Worm (Caenorhabditis elegans): Measurements from ENCODE around the gene H06A10.1.

Gene H06A10.1

ce11 chrX:13511796-13512195 lies 4.5 kb downstream of the H06A10.1 start (continued):
- TF ChIP-seq hmg-11 (tag; optimal IDR thresholded peaks at IDR 0.05) (peak; percentile 81), mml-1 (tag; optimal IDR thresholded peaks at IDR 0.05) (no peak), skn-1 (tag; optimal IDR thresholded peaks at IDR 0.05) (no peak)

- TF ChIP-seq nfya-1 (tag; optimal IDR thresholded peaks at IDR 0.05; ENCODE audit: insufficient read depth) (peak; percentile 54), nhr-28 (tag; optimal IDR thresholded peaks at IDR 0.05) (no peak), zag-1 (tag; optimal IDR thresholded peaks at IDR 0.05) (no peak), jun-1 (tag; optimal IDR thresholded peaks at IDR 0.05) (peak; percentile 97), fkh-2 (tag; optimal IDR thresholded peaks at IDR 0.05) (no peak), fkh-10 (GFP tag; optimal IDR thresholded peaks at IDR 0.05) (peak; percentile 65), elt-3 (tag; optimal IDR thresholded peaks at IDR 0.05) (peak in 1 of 3 experiments; percentile 63), eor-1 (tag; optimal IDR thresholded peaks at IDR 0.05) (peak in 1 of 2 experiments; percentile 80), unc-39 (tag; optimal IDR thresholded peaks at IDR 0.05) (no peak), lin-15B (tag; optimal IDR thresholded peaks at IDR 0.05) (peak; percentile 12), ztf-4 (tag; optimal IDR thresholded peaks at IDR 0.05) (no peak), nhr-67 (tag; optimal IDR thresholded peaks at IDR 0.05) (no peak), mdl-1 (tag; optimal IDR thresholded peaks at IDR 0.05) (peak; percentile 12), pqm-1 (tag; optimal IDR thresholded peaks at IDR 0.05) (peak; percentile 73), pha-4 (tag; optimal IDR thresholded peaks at IDR 0.05) (peak; percentile 90), nhr-12 (tag; optimal IDR thresholded peaks at IDR 0.05) (peak; percentile 11), lin-39 (tag; optimal IDR thresholded peaks at IDR 0.05) (peak; percentile 69), R02D3.7 (tag; optimal IDR thresholded peaks at IDR 0.05) (peak; percentile 82), mml-1 (tag; optimal IDR thresholded peaks at IDR 0.05) (no peak), egl-5 (tag; optimal IDR thresholded peaks at IDR 0.05) (peak; percentile 42), nhr-237 (tag; optimal IDR thresholded peaks at IDR 0.05) (no peak), nhr-76 (tag; optimal IDR thresholded peaks at IDR 0.05) (peak; percentile 41), ceh-16 (tag; optimal IDR thresholded peaks at IDR 0.05) (peak; percentile 53), tbx-2 (tag; optimal IDR thresholded peaks at IDR 0.05) (peak; percentile 95), elt-1 (tag; optimal IDR thresholded peaks at IDR 0.05) (peak; percentile 47), ceh-82 (tag; optimal IDR thresholded peaks at IDR 0.05) (peak; percentile 94), ceh-9 (tag; optimal IDR thresholded peaks at IDR 0.05) (no peak), ama-1 (optimal IDR thresholded peaks at IDR 0.05) (no peak), ztf-11 (tag; optimal IDR thresholded peaks at IDR 0.05) (no peak), sea-2 (GFP tag; optimal IDR thresholded peaks at IDR 0.05) (no peak), snpc-4 (tag; optimal IDR thresholded peaks at IDR 0.05) (peak; percentile 81), fos-1 (tag; optimal IDR thresholded peaks at IDR 0.05) (peak; percentile 27), nhr-25 (tag; optimal IDR thresholded peaks at IDR 0.05) (peak; percentile 75), hmg-11 (tag; optimal IDR thresholded peaks at IDR 0.05) (peak; percentile 78), egl-27 (tag; optimal IDR thresholded peaks at IDR 0.05) (peak; percentile 77), elt-2 (tag; optimal IDR thresholded peaks at IDR 0.05) (peak; percentile 50), nhr-11 (tag; optimal IDR thresholded peaks at IDR 0.05) (peak; percentile 60), unc-62 (GFP tag; optimal IDR thresholded peaks at IDR 0.05) (no peak), skn-1 (tag; optimal IDR thresholded peaks at IDR 0.05) (peak; percentile 95), aly-2 (tag; optimal IDR thresholded peaks at IDR 0.05) (peak; percentile 61), nhr-77 (tag; optimal IDR thresholded peaks at IDR 0.05) (peak; percentile 94), lsy-12 (tag; optimal IDR thresholded peaks at IDR 0.05) (peak; percentile 62), nhr-43 (tag; optimal IDR thresholded peaks at IDR 0.05; ENCODE audit: poor library complexity, severe bottlenecking) (peak; percentile 95), ceh-28 (tag; optimal IDR thresholded peaks at IDR 0.05) (peak; percentile 98), ZK546.5 (tag; optimal IDR thresholded peaks at IDR 0.05) (no peak), nhr-23 (tag; optimal IDR thresholded peaks at IDR 0.05) (peak; percentile 96), daf-12 (tag; optimal IDR thresholded peaks at IDR 0.05) (peak; percentile 4)
These were observed 7.1 kb downstream of the H06A10.1 start for ce11 chrX:13514384-13514783.
